Worm (Caenorhabditis elegans): ENCODE data around the gene C50D2.10.

- TF ChIP-seq hlh-6 (tag; optimal IDR thresholded peaks at IDR 0.05): no peak
- no peak for TF ChIP-seq syd-9 (tag; optimal IDR thresholded peaks at IDR 0.05)
- TF ChIP-seq ama-1 (optimal IDR thresholded peaks at IDR 0.05): no peak
Observed at ce11 chrII:73892-74291, 25.0 kb upstream of the C50D2.10 start.

Data from whole organism, late embryonic.